Fruit fly (Drosophila melanogaster) whole organism, embryonic: ENCODE data around the gene CG14131.

Experiments
- Aef1 ChIP-seq: fragments of 200-800 bp; sonication (Bioruptor generic); IDR thresholded peaks from 3 replicates; pipeline ENCODE4 v1.3.6; 2022; ENCODE audit warnings: missing biosample characterization, missing genetic modification characterization
- Bdp1 ChIP-seq: fragments of 200-800 bp; sonication (Bioruptor generic); optimal IDR thresholded peaks from 3 replicates; lab custom pipeline; 2016; ENCODE audit warnings: missing biosample characterization, missing genetic modification characterization
- CG10267 ChIP-seq: fragments of 200-800 bp; sonication (Bioruptor generic); optimal IDR thresholded peaks from 2 replicates; lab custom pipeline; 2018; ENCODE audit warnings: missing biosample characterization, mild to moderate bottlenecking, missing genetic modification characterization, moderate library complexity
- CG12071 ChIP-seq: fragments of 200-800 bp; sonication (Bioruptor generic); optimal IDR thresholded peaks from 3 replicates; lab custom pipeline; 2018; ENCODE audit warnings: missing biosample characterization, mild to moderate bottlenecking, missing genetic modification characterization
- CG12744 ChIP-seq: fragments of 200-800 bp; sonication (Bioruptor generic); optimal IDR thresholded peaks from 2 replicates; lab custom pipeline; 2016; ENCODE audit warnings: missing biosample characterization, missing genetic modification characterization
- CG13775 ChIP-seq: fragments of 200-800 bp; sonication (Bioruptor generic); optimal IDR thresholded peaks from 3 replicates; lab custom pipeline; 2017; ENCODE audit warnings: missing biosample characterization, mild to moderate bottlenecking, missing genetic modification characterization
- CG14441 ChIP-seq: fragments of 200-800 bp; sonication (Bioruptor generic); IDR thresholded peaks from 2 replicates; pipeline ENCODE4 v1.3.6; 2022; ENCODE audit warnings: missing biosample characterization, missing genetic modification characterization
- CG14667 ChIP-seq: fragments of 200-800 bp; sonication (Bioruptor generic); IDR thresholded peaks from 2 replicates; pipeline ENCODE4 v1.3.6; 2022; ENCODE audit warnings: missing biosample characterization, missing genetic modification characterization
- CG17359 ChIP-seq: fragments of 200-800 bp; sonication (Bioruptor generic); optimal IDR thresholded peaks from 3 replicates; lab custom pipeline; 2018; ENCODE audit warnings: missing biosample characterization, mild to moderate bottlenecking, missing genetic modification characterization, moderate library complexity
- CG17385 ChIP-seq: fragments of 200-800 bp; sonication (Bioruptor generic); optimal IDR thresholded peaks from 3 replicates; lab custom pipeline; 2018; ENCODE audit warnings: missing biosample characterization, mild to moderate bottlenecking, missing genetic modification characterization
- CG30020 ChIP-seq: fragments of 200-800 bp; optimal IDR thresholded peaks from 2 replicates; lab custom pipeline; 2019; ENCODE audit warnings: missing biosample characterization, mild to moderate bottlenecking, missing genetic modification characterization, moderate library complexity
- CG30403 ChIP-seq: fragments of 200-800 bp; sonication (Bioruptor generic); optimal IDR thresholded peaks from 3 replicates; lab custom pipeline; 2016; ENCODE audit warnings: missing biosample characterization, missing genetic modification characterization
- CG4360 ChIP-seq: fragments of 200-800 bp; sonication (Bioruptor generic); IDR thresholded peaks from 2 replicates; pipeline ENCODE4 v1.3.6; 2022; ENCODE audit warnings: missing biosample characterization, missing genetic modification characterization
- CG4730 ChIP-seq: fragments of 200-800 bp; sonication (Bioruptor generic); IDR thresholded peaks from 2 replicates; pipeline ENCODE4 v1.3.6; 2022; ENCODE audit warnings: missing biosample characterization, missing genetic modification characterization
- CG5953 ChIP-seq: fragments of 200-800 bp; sonication (Bioruptor generic); IDR thresholded peaks from 2 replicates; pipeline ENCODE4 v1.3.6; 2022; ENCODE audit warnings: missing biosample characterization, missing genetic modification characterization
- CG9932 ChIP-seq: fragments of 200-800 bp; sonication (Bioruptor generic); IDR thresholded peaks from 2 replicates; pipeline ENCODE4 v1.3.6; 2022; ENCODE audit warnings: missing biosample characterization, missing genetic modification characterization
- Dll ChIP-seq: fragments of 200-800 bp; sonication (Bioruptor generic); IDR thresholded peaks from 4 replicates; pipeline ENCODE4 v1.3.6; 2022; ENCODE audit warnings: missing biosample characterization, missing genetic modification characterization; ENCODE audit not compliant: partially characterized antibody
- E2f1 ChIP-seq: fragments of 200-800 bp; sonication (Bioruptor generic); IDR thresholded peaks from 2 replicates; pipeline ENCODE4 v1.3.6; 2022; ENCODE audit warnings: missing biosample characterization, missing genetic modification characterization
- E2f2 ChIP-seq: fragments of 200-800 bp; sonication (Bioruptor generic); IDR thresholded peaks from 2 replicates; pipeline ENCODE4 v1.3.6; 2022; ENCODE audit warnings: missing biosample characterization, missing genetic modification characterization
- GATAe ChIP-seq: fragments of 200-800 bp; sonication (Bioruptor generic); conservative IDR thresholded peaks from 2 replicates; pipeline ENCODE4 v1.3.6; 2022; ENCODE audit warnings: missing biosample characterization, missing genetic modification characterization
- Hsf ChIP-seq: fragments of 200-800 bp; sonication (Bioruptor generic); optimal IDR thresholded peaks from 3 replicates; lab custom pipeline; 2016; ENCODE audit warnings: missing biosample characterization, missing genetic modification characterization
- Lhr ChIP-seq: fragments of 200-800 bp; sonication (Bioruptor generic); optimal IDR thresholded peaks from 3 replicates; lab custom pipeline; 2017; ENCODE audit warnings: mild to moderate bottlenecking, missing biosample characterization, missing genetic modification reagents, missing genetic modification characterization
- NC2β ChIP-seq: fragments of 200-800 bp; sonication (Bioruptor generic); optimal IDR thresholded peaks from 2 replicates; lab custom pipeline; 2016; ENCODE audit warnings: missing biosample characterization, missing genetic modification characterization
- Oli ChIP-seq: fragments of 200-800 bp; sonication (Bioruptor generic); optimal IDR thresholded peaks from 2 replicates; lab custom pipeline; 2018; ENCODE audit warnings: missing biosample characterization, mild to moderate bottlenecking, missing genetic modification characterization, moderate library complexity
- Six4 ChIP-seq: fragments of 200-800 bp; sonication (Bioruptor generic); optimal IDR thresholded peaks from 2 replicates; lab custom pipeline; 2016; ENCODE audit warnings: missing biosample characterization, missing genetic modification characterization
- Taf1 ChIP-seq: fragments of 200-800 bp; sonication (Bioruptor generic); IDR thresholded peaks from 2 replicates; pipeline ENCODE4 v1.3.6; 2022; ENCODE audit warnings: missing biosample characterization, missing genetic modification characterization
- cato ChIP-seq: fragments of 200-800 bp; sonication (Bioruptor generic); optimal IDR thresholded peaks from 2 replicates; lab custom pipeline; 2016; ENCODE audit warnings: missing biosample characterization, missing genetic modification characterization, borderline replicate concordance
- chinmo ChIP-seq: fragments of 200-800 bp; sonication (Bioruptor generic); IDR thresholded peaks from 4 replicates; pipeline ENCODE4 v1.3.6; 2022; ENCODE audit warnings: missing biosample characterization, missing genetic modification characterization; ENCODE audit not compliant: partially characterized antibody
- ci ChIP-seq: fragments of 200-800 bp; sonication (Bioruptor generic); IDR thresholded peaks from 3 replicates; pipeline ENCODE4 v1.3.6; 2022; ENCODE audit warnings: missing biosample characterization, missing genetic modification characterization
- grn ChIP-seq: fragments of 200-800 bp; sonication (Bioruptor generic); optimal IDR thresholded peaks from 3 replicates; lab custom pipeline; 2017; ENCODE audit warnings: missing biosample characterization, missing genetic modification characterization
- kah ChIP-seq: fragments of 200-800 bp; sonication (Bioruptor generic); optimal IDR thresholded peaks from 2 replicates; lab custom pipeline; 2018; ENCODE audit warnings: missing biosample characterization, mild to moderate bottlenecking, missing genetic modification characterization
- pros ChIP-seq: fragments of 200-800 bp; sonication (Bioruptor generic); optimal IDR thresholded peaks from 3 replicates; lab custom pipeline; 2019; ENCODE audit warnings: missing biosample characterization, mild to moderate bottlenecking, missing genetic modification characterization, moderate library complexity
- salm ChIP-seq: fragments of 200-800 bp; sonication (Bioruptor generic); optimal IDR thresholded peaks from 2 replicates; lab custom pipeline; 2018; ENCODE audit warnings: missing biosample characterization, mild to moderate bottlenecking, missing genetic modification characterization
- so ChIP-seq: fragments of 200-800 bp; sonication (Bioruptor generic); IDR thresholded peaks from 3 replicates; pipeline ENCODE4 v1.3.6; 2022; ENCODE audit warnings: missing biosample characterization, missing genetic modification characterization
- sqz ChIP-seq: fragments of 200-800 bp; sonication (Bioruptor generic); optimal IDR thresholded peaks from 3 replicates; lab custom pipeline; 2018; ENCODE audit warnings: missing biosample characterization, mild to moderate bottlenecking, missing genetic modification characterization
- sr ChIP-seq: fragments of 200-800 bp; sonication (Bioruptor generic); IDR thresholded peaks from 3 replicates; pipeline ENCODE4 v1.3.6; 2022; ENCODE audit warnings: missing biosample characterization, missing genetic modification characterization
- sug ChIP-seq: fragments of 200-800 bp; optimal IDR thresholded peaks from 2 replicates; lab custom pipeline; 2019; ENCODE audit warnings: missing biosample characterization, mild to moderate bottlenecking, missing genetic modification characterization, moderate library complexity
- trem ChIP-seq: fragments of 200-800 bp; optimal IDR thresholded peaks from 3 replicates; lab custom pipeline; 2019; ENCODE audit warnings: missing biosample characterization, mild to moderate bottlenecking, missing genetic modification characterization, moderate library complexity
- unc-4 ChIP-seq: fragments of 200-800 bp; sonication (Bioruptor generic); IDR thresholded peaks from 2 replicates; pipeline ENCODE4 v1.3.6; 2022; ENCODE audit warnings: missing biosample characterization, missing genetic modification characterization; ENCODE audit not compliant: partially characterized antibody

The CG14131 gene

DNA sequence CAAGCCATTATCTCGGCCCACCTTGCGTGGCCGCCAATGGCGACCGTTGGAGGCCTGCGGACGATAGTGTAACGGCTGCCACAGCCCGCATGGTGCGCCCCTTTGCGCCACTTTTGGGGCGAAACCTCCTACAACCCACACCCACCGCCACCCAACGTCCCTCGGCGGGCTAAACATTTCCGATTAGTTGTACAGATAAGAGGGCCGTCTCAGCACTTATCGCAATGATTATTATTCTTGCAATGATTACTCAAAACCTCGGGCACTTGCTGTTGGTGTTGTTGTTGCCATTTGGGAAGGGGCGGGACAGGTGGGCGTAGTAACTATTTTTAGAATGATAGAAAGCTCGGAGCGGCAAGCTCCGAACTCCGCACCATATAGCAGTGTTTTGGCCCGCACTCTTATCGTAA, 4.3 kb upstream of the CG14131 start (continued):
- TF ChIP-seq salm (tag; lab: Kevin White, UChicago) = peak; percentile 23
- TF ChIP-seq Lhr (GFP tag; lab: Kevin White, UChicago) = no peak
- TF ChIP-seq Aef1 (GFP tag; lab: Robert Waterston, UW) = no peak
- peak; percentile 68 for TF ChIP-seq pros (GFP tag; lab: Kevin White, UChicago)
- 0 out of 2 replicates have a peak, but pooled peaks have one; percentile 22 for TF ChIP-seq unc-4 (GFP tag; lab: Robert Waterston, UW)
- no peak for TF ChIP-seq Oli
- no peak for TF ChIP-seq CG30020 (tag; lab: Kevin White, UChicago)
- TF ChIP-seq CG14441 = peak; percentile 12; the same call in 1 of the 2 replicates
- no peak for TF ChIP-seq CG13775 (GFP tag; lab: Kevin White, UChicago)
- TF ChIP-seq sqz (GFP tag; lab: Kevin White, UChicago) = no peak
- peak; percentile 100 for TF ChIP-seq grn (GFP tag; lab: Kevin White, UChicago)
- TF ChIP-seq E2f2 (GFP tag; lab: Robert Waterston, UW) = no peak
- TF ChIP-seq CG14667 (GFP tag; lab: Robert Waterston, UW) = no peak
- no peak for TF ChIP-seq CG12744 (GFP tag; lab: Kevin White, UChicago)
- TF ChIP-seq CG4360 (GFP tag; lab: Robert Waterston, UW) = peak; percentile 25; the same call in 1 of the 2 replicates
- no peak for TF ChIP-seq Hsf (GFP tag; lab: Kevin White, UChicago)
- no peak for TF ChIP-seq Dll (GFP tag; lab: Robert Waterston, UW)
- no peak for TF ChIP-seq CG9932
- 0 out of 3 replicates have a peak, but pooled peaks have one; percentile 30 for TF ChIP-seq so
- TF ChIP-seq ci (GFP tag; lab: Robert Waterston, UW) = peak; percentile 40; the same call in 1 of the 3 replicates
- peak; percentile 94 for TF ChIP-seq Bdp1 (GFP tag; lab: Kevin White, UChicago)
- peak; percentile 98 for TF ChIP-seq GATAe (GFP tag; lab: Robert Waterston, UW)
- TF ChIP-seq sr (GFP tag; lab: Robert Waterston, UW) = no peak
- no peak for TF ChIP-seq CG4730 (GFP tag; lab: Robert Waterston, UW)
- no peak for TF ChIP-seq NC2β (GFP tag; lab: Kevin White, UChicago)
- TF ChIP-seq sug (tag; lab: Kevin White, UChicago) = peak; percentile 97
- TF ChIP-seq CG17359 = no peak
- peak; percentile 9 for TF ChIP-seq kah (GFP tag; lab: Kevin White, UChicago)
- no peak for TF ChIP-seq Six4
- TF ChIP-seq cato (GFP tag; lab: Kevin White, UChicago) = no peak
- TF ChIP-seq CG12071 = peak; percentile 48
- TF ChIP-seq CG5953 (GFP tag; lab: Robert Waterston, UW) = no peak
- TF ChIP-seq CG10267 = no peak

DNA sequence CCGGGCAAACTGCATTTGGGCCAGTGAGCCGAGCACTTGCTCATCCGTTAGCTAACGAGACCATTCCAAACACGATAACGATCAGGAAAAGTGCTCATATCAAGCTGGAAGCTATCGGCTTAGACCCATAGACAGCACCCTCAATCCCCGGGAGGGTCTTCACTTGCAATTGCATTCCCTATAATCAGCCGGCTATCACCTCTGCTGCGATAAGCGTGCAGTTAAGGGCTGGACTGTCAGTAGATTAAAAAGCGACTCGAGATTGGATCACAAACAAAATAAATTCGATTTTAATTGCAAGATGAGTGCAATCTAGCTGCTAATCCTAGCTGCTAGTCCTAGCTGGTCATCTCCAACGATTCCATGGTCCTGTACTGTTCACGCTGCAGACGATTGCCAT, 3.1 kb upstream of the CG14131 start:
- TF ChIP-seq Bdp1 (GFP tag; lab: Kevin White, UChicago) = peak; percentile 31
- peak; percentile 16 for TF ChIP-seq grn (GFP tag; lab: Kevin White, UChicago)
- no peak for TF ChIP-seq CG17385
- TF ChIP-seq chinmo (GFP tag; lab: Robert Waterston, UW) = 0 out of 4 replicates have a peak, but pooled peaks have one; percentile 20

dm6 chr3L:11774401-11774800, 2.5 kb upstream of the CG14131 start, which contains the start of gene Tim13:
TSS of gene Tim13 (minus strand) at chr3L:11774501.
- TF ChIP-seq Taf1 (GFP tag; lab: Robert Waterston, UW) (no peak), E2f1 (GFP tag; lab: Robert Waterston, UW) (no peak), CG30403 (GFP tag; lab: Kevin White, UChicago) (no peak), trem (no peak)
- TF ChIP-seq, all 482 proteins: peak for 0
